Fruit fly (Drosophila melanogaster): ENCODE results near the gene CG9356.

dm6 chr3R:9448320-9448719 is 44.3 kb upstream of the CG9356 start:
- TF ChIP-seq Blimp-1 (GFP tag; optimal IDR thresholded peaks at IDR 0.05): no peak
- no peak for TF ChIP-seq Lpt (GFP tag; optimal IDR thresholded peaks at IDR 0.05)
- no peak for TF ChIP-seq Gug (GFP tag; IDR thresholded peaks at IDR 0.05)
- no peak for TF ChIP-seq lz (GFP tag; optimal IDR thresholded peaks at IDR 0.05)
- TF ChIP-seq OdsH (GFP tag; optimal IDR thresholded peaks at IDR 0.05): no peak
- TF ChIP-seq fd85E (GFP tag; optimal IDR thresholded peaks at IDR 0.05): no peak
- TF ChIP-seq cyc (GFP tag; optimal IDR thresholded peaks at IDR 0.05): no peak
- no peak for TF ChIP-seq CG3032 (tag; optimal IDR thresholded peaks at IDR 0.05)
- no peak for TF ChIP-seq CG10669 (GFP tag; optimal IDR thresholded peaks at IDR 0.05)
- no peak for TF ChIP-seq CG4318 (GFP tag; optimal IDR thresholded peaks at IDR 0.05)
- no peak for TF ChIP-seq Sox14 (GFP tag; optimal IDR thresholded peaks at IDR 0.05)
- TF ChIP-seq vri (GFP tag; optimal IDR thresholded peaks at IDR 0.05): no peak
- TF ChIP-seq Hr4 (GFP tag; optimal IDR thresholded peaks at IDR 0.05): no peak
- TF ChIP-seq svp (GFP tag): no peak

Data from whole organism, prepupa.